Fruit fly (Drosophila melanogaster): ENCODE measurements around the gene frc.

frc gene

dm6 chr3L:17433555-17433954 is 565 bp upstream of the frc start, which contains the start of the genes Coq4 and CG32176 (continued):
- TF ChIP-seq CG6765 (GFP tag; optimal IDR thresholded peaks at IDR 0.05) (peak; percentile 95), CG9932 (GFP tag; IDR thresholded peaks at IDR 0.05) (peak; percentile 99), ap (GFP tag; IDR thresholded peaks at IDR 0.05) (peak; percentile 97), CG13123 (GFP tag; optimal IDR thresholded peaks at IDR 0.05) (peak; percentile 96), BEAF-32 (GFP tag; optimal IDR thresholded peaks at IDR 0.05) (peak; percentile 40), bsh (GFP tag; optimal IDR thresholded peaks at IDR 0.05) (peak; percentile 73 to 98), ERR (GFP tag; optimal IDR thresholded peaks at IDR 0.05) (peak; percentile 95), H2.0 (GFP tag; IDR thresholded peaks at IDR 0.05) (peak; percentile 98), tll (GFP tag; optimal IDR thresholded peaks at IDR 0.05) (peak in 1 of 2 experiments; percentile 32), HHEX (GFP tag; optimal IDR thresholded peaks at IDR 0.05) (peak; percentile 96), CG32767 (GFP tag; IDR thresholded peaks at IDR 0.05) (peak; percentile 95), sr (GFP tag; IDR thresholded peaks at IDR 0.05) (peak; percentile 92), Drgx (GFP tag; IDR thresholded peaks at IDR 0.05) (peak; percentile 96), h (optimal IDR thresholded peaks at IDR 0.05) (no peak), CrebB (tag; optimal IDR thresholded peaks at IDR 0.05) (peak; percentile 97), CG15514 (GFP tag; optimal IDR thresholded peaks at IDR 0.05) (peak; percentile 93), fd96Cb (tag; optimal IDR thresholded peaks at IDR 0.05) (peak; percentile 98), CG34422 (GFP tag; IDR thresholded peaks at IDR 0.05) (peak; percentile 99), Dip3 (GFP tag; optimal IDR thresholded peaks at IDR 0.05) (peak; percentile 98), aop (GFP tag; IDR thresholded peaks at IDR 0.05) (peak; percentile 96), ranshi (GFP tag; IDR thresholded peaks at IDR 0.05) (peak; percentile 98), emc (GFP tag; optimal IDR thresholded peaks at IDR 0.05) (peak; percentile 95), pum (GFP tag; optimal IDR thresholded peaks at IDR 0.05) (peak; percentile 99), lab (GFP tag; optimal IDR thresholded peaks at IDR 0.05) (peak; percentile 98), sob (GFP tag; IDR thresholded peaks at IDR 0.05) (peak; percentile 98), CoRest (tag; optimal IDR thresholded peaks at IDR 0.05) (peak; percentile 98), kni (GFP tag; optimal IDR thresholded peaks at IDR 0.05) (peak; percentile 76), CG3407 (GFP tag; optimal IDR thresholded peaks at IDR 0.05) (peak; percentile 93), salm (tag; optimal IDR thresholded peaks at IDR 0.05) (peak; percentile 95), her (GFP tag; optimal IDR thresholded peaks at IDR 0.05) (peak; percentile 96), CG12391 (tag; optimal IDR thresholded peaks at IDR 0.05) (peak; percentile 99), chif (GFP tag; optimal IDR thresholded peaks at IDR 0.05) (peak; percentile 98 to 99), org-1 (GFP tag; optimal IDR thresholded peaks at IDR 0.05) (peak; percentile 93), CG3281 (GFP tag; optimal IDR thresholded peaks at IDR 0.05) (peak; percentile 97), Camta (GFP tag; optimal IDR thresholded peaks at IDR 0.05) (peak; percentile 98), CG3995 (GFP tag; optimal IDR thresholded peaks at IDR 0.05) (peak; percentile 68), Nf-YA (GFP tag; IDR thresholded peaks at IDR 0.05) (peak; percentile 92), fd64A (GFP tag; optimal IDR thresholded peaks at IDR 0.05) (peak; percentile 91), zen2 (GFP tag; IDR thresholded peaks at IDR 0.05; ENCODE audit: partially characterized antibody) (no peak; the same call in 2 of the 3 replicates), CG11085 (GFP tag; IDR thresholded peaks at IDR 0.05) (peak; percentile 98), hkb (optimal IDR thresholded peaks at IDR 0.05) (peak; percentile 46), hkb (GFP tag; IDR thresholded peaks at IDR 0.05) (peak; percentile 97), CG2875 (GFP tag; optimal IDR thresholded peaks at IDR 0.05) (peak; percentile 93), CG11247 (GFP tag; IDR thresholded peaks at IDR 0.05) (peak; percentile 98), jumu (GFP tag; optimal IDR thresholded peaks at IDR 0.05) (peak; percentile 99), NfI (GFP tag; optimal IDR thresholded peaks at IDR 0.05) (peak; percentile 98), wek (GFP tag; optimal IDR thresholded peaks at IDR 0.05) (peak; percentile 89), CG10274 (GFP tag; optimal IDR thresholded peaks at IDR 0.05) (peak; percentile 88), CG11456 (GFP tag; IDR thresholded peaks at IDR 0.05) (peak; percentile 98), mirr (GFP tag; optimal IDR thresholded peaks at IDR 0.05) (peak; percentile 95), stwl (tag; optimal IDR thresholded peaks at IDR 0.05) (peak; percentile 78)
